Worm (Caenorhabditis elegans) whole organism, mixed stage, embryonic: ENCODE data around the gene C55C3.4.

Source experiments
- blmp-1 ChIP-seq: fragments of 150-350 bp; optimal IDR thresholded peaks from 2 replicates; lab custom pipeline; 2014; ENCODE audit warnings: missing biosample characterization, missing genetic modification characterization
- ceh-43 ChIP-seq: fragments of 200-800 bp; sonication (Bioruptor generic); optimal IDR thresholded peaks from 2 replicates; lab custom pipeline; 2018; ENCODE audit warnings: mild to moderate bottlenecking, missing genetic modification characterization, moderate library complexity, missing compliant biosample characterization
- ceh-83 ChIP-seq: fragments of 200-800 bp; sonication (Bioruptor generic); optimal IDR thresholded peaks from 2 replicates; lab custom pipeline; 2018; ENCODE audit warnings: mild to moderate bottlenecking, missing genetic modification characterization, missing compliant biosample characterization
- elt-3 ChIP-seq: fragments of 150-350 bp; optimal IDR thresholded peaks from 2 replicates; lab custom pipeline; 2014; ENCODE audit warnings: missing biosample characterization, missing genetic modification characterization
- lin-13 ChIP-seq: fragments of 150-350 bp; optimal IDR thresholded peaks from 2 replicates; lab custom pipeline; 2014; ENCODE audit warnings: missing biosample characterization, missing genetic modification characterization
- nhr-12 ChIP-seq: fragments of 150-350 bp; optimal IDR thresholded peaks from 2 replicates; lab custom pipeline; 2014; ENCODE audit warnings: missing biosample characterization, missing genetic modification characterization
- nhr-2 ChIP-seq: fragments of 150-350 bp; optimal IDR thresholded peaks from 2 replicates; lab custom pipeline; 2014; ENCODE audit warnings: missing biosample characterization, missing genetic modification characterization
- snpc-4 ChIP-seq: fragments of 150-350 bp; optimal IDR thresholded peaks from 2 replicates; lab custom pipeline; 2014; ENCODE audit warnings: missing biosample characterization, missing genetic modification characterization
- unc-39 ChIP-seq: fragments of 150-350 bp; optimal IDR thresholded peaks from 2 replicates; lab custom pipeline; 2014; ENCODE audit warnings: missing biosample characterization, missing genetic modification characterization

DNA sequence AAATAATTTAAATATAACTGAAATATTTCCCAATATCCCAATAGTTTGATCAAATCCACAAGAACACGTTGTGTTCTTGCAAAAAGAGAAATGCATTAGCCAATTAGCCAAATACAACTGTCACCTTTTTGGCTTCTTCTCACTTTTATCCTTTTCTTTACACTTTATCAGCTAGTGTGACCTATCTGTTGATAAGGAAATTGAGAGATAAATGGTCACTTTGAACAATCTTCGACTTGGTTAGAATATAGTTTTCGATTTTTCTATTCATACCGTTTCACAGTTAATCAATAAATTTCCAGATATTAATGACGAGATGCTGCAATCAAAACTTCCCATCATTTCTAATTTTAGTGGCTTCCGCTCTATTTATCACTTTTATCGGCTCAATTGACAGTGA, 30.9 kb upstream of the C55C3.4 start, which contains the start of gene C55C3.1:
- TF ChIP-seq snpc-4 (tag; lab: Kevin White, UChicago) (no peak), ceh-83 (GFP tag; lab: Kevin White, UChicago) (no peak), nhr-12 (tag; lab: Kevin White, UChicago) (no peak), lin-13 (no peak), nhr-2 (tag; lab: Kevin White, UChicago) (no peak), ceh-43 (GFP tag; lab: Kevin White, UChicago) (no peak), unc-39 (tag; lab: Kevin White, UChicago) (no peak), elt-3 (no peak), blmp-1 (tag; lab: Kevin White, UChicago) (no peak)
